Worm (Caenorhabditis elegans) whole organism, midembryonic: ENCODE measurements around the gene lgmn-1.

Experiments
- T22C8.4 ChIP-seq: fragments of 200-800 bp; sonication (Bioruptor generic); IDR thresholded peaks from 2 replicates; pipeline ENCODE4 v1.3.6; 2022; ENCODE audit warnings: missing genetic modification characterization, missing compliant biosample characterization
- cog-1 ChIP-seq: sonication (generic microtip); optimal IDR thresholded peaks from 2 replicates; lab custom pipeline; 2016; ENCODE audit warnings: missing genetic modification characterization, missing compliant biosample characterization
- flt-1 ChIP-seq: fragments of 200-800 bp; sonication (Bioruptor generic); IDR thresholded peaks from 2 replicates; pipeline ENCODE4 v1.3.6; 2022; ENCODE audit warnings: missing genetic modification characterization, missing compliant biosample characterization
- klf-2 ChIP-seq: fragments of 200-800 bp; sonication (Bioruptor generic); conservative IDR thresholded peaks from 2 replicates; pipeline ENCODE4 v1.3.6; 2022; ENCODE audit warnings: missing genetic modification reagents, missing genetic modification characterization, missing compliant biosample characterization
- med-1 ChIP-seq: sonication (generic microtip); optimal IDR thresholded peaks from 2 replicates; lab custom pipeline; 2017; ENCODE audit warnings: missing genetic modification characterization, mild to moderate bottlenecking, missing compliant biosample characterization, antibody characterized with exemption, missing genetic modification reagents; ENCODE audit not compliant: insufficient read depth
- ref-1 ChIP-seq: fragments of 200-800 bp; sonication (Bioruptor generic); conservative IDR thresholded peaks from 2 replicates; pipeline ENCODE4 v1.3.6; 2022; ENCODE audit warnings: missing genetic modification reagents, missing genetic modification characterization, missing compliant biosample characterization
- tab-1 ChIP-seq: fragments of 200-800 bp; sonication (Bioruptor generic); IDR thresholded peaks from 2 replicates; pipeline ENCODE4 v1.3.6; 2022; ENCODE audit warnings: missing genetic modification characterization, missing compliant biosample characterization
- ztf-23 ChIP-seq: fragments of 200-800 bp; sonication (Bioruptor generic); IDR thresholded peaks from 2 replicates; pipeline ENCODE4 v1.3.6; 2022; ENCODE audit warnings: missing genetic modification reagents, missing genetic modification characterization, missing compliant biosample characterization
- ztf-29 ChIP-seq: fragments of 200-800 bp; sonication (Bioruptor generic); IDR thresholded peaks from 2 replicates; pipeline ENCODE4 v1.3.6; 2022; ENCODE audit warnings: missing genetic modification reagents, missing genetic modification characterization, missing compliant biosample characterization

The lgmn-1 gene

DNA sequence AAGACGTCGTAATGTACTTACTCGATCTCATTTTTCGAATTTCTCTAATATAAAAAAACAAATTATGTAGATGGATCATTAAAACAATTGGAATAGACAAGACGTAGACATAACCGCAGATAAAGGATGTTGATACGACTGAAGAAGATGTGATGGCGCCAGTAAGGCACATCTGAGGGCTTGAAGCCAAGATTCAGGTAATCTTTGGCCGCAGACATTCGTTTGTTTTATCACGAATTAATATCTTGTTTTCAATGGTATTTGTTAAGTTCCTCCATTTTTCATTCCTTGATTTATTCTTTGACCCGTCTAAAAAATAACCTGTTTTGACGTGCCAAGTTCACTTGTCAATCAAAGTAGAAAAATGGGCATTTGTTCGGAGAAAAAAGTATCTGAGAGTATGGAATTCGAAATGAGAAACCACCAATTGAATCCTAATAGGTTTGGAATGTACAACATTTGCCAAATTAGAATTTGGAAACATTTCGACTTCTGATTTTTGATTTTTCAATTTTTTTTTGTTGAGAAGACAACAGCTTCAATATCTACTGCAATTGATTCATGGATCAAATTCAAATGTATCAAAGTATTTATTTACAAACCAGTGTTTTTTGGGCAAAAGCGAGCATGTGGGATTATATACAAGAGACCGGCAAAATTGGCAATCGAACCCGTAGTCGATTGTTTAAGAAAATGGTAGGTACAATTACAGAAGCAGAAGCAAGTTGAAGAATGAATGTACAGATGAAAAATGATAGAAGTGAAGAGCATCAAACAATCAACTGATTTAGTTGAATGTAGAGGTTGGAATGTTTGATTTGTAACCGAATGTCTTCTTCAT lies 39.0 kb downstream of the lgmn-1 start:
- TF ChIP-seq klf-2 (GFP tag; lab: Robert Waterston, UW) (no peak), cog-1 (tag; lab: Kevin White, UChicago) (no peak), ztf-29 (GFP tag; lab: Robert Waterston, UW) (no peak), T22C8.4 (GFP tag; lab: Robert Waterston, UW) (no peak), ref-1 (GFP tag; lab: Robert Waterston, UW) (no peak), ztf-23 (GFP tag; lab: Robert Waterston, UW) (no peak), med-1 (GFP tag; lab: Kevin White, UChicago) (no peak), tab-1 (no peak), flt-1 (no peak)

DNA sequence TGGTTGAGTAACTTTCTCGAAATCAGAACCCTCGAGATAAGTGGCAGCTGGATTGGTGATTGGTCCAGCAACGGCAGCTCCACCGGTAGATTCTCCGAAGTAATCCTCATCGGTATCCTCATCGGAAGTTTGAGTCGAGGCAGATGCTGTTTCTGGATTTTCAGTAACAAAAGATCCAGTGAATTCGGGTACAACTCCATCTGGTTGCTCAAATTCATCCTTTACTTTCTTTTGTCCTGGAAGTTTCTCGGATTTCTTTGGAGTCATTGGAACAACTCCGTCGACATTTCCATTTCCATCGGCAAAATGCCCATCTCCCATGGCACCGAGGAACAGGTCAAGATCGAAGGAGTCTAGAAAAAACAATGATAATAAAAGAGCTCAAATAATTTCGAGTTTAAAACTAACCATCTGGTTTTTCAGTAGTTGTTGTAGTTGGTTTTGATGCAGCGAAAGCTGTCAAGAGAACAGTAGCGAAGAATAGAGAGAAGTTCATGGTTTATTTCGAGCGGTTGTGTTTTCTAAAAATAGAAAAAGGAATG lies 39.9 kb downstream of the lgmn-1 start, which contains the start of gene F45D3.4:
TSS of gene F45D3.4 (minus strand) at position 521 of the 542 bp plus-strand sequence.
- TF ChIP-seq ref-1 (GFP tag; lab: Robert Waterston, UW) (no peak), med-1 (GFP tag; lab: Kevin White, UChicago) (no peak), klf-2 (GFP tag; lab: Robert Waterston, UW) (no peak), cog-1 (tag; lab: Kevin White, UChicago) (no peak), tab-1 (no peak), flt-1 (no peak), ztf-29 (GFP tag; lab: Robert Waterston, UW) (no peak), T22C8.4 (GFP tag; lab: Robert Waterston, UW) (no peak), ztf-23 (GFP tag; lab: Robert Waterston, UW) (no peak)

DNA sequence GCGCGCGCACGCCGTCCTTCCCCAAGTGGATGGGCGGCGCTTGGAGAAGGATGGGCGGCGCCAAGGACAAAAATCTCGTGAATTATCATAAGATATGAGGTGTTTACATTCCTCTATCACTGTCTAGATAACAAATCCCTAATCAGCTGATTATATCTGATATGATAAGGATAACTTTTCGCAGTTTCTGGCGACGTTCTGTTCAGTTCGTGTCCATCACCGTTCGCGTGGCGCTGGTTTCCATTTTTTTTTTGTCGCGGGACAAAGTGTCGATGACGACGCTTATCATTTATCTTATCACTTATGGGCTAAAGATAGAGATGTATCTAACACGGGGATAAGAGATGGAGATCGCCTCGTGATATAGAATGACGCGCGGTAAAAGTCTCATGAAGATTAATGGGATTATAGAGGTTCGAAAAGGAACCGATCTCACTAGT lies 40.5 kb downstream of the lgmn-1 start:
- no peak for TF ChIP-seq T22C8.4 (GFP tag; lab: Robert Waterston, UW)
- no peak for TF ChIP-seq tab-1
- TF ChIP-seq ztf-29 (GFP tag; lab: Robert Waterston, UW): no peak
- TF ChIP-seq ref-1 (GFP tag; lab: Robert Waterston, UW): no peak
- TF ChIP-seq cog-1 (tag; lab: Kevin White, UChicago): no peak

DNA sequence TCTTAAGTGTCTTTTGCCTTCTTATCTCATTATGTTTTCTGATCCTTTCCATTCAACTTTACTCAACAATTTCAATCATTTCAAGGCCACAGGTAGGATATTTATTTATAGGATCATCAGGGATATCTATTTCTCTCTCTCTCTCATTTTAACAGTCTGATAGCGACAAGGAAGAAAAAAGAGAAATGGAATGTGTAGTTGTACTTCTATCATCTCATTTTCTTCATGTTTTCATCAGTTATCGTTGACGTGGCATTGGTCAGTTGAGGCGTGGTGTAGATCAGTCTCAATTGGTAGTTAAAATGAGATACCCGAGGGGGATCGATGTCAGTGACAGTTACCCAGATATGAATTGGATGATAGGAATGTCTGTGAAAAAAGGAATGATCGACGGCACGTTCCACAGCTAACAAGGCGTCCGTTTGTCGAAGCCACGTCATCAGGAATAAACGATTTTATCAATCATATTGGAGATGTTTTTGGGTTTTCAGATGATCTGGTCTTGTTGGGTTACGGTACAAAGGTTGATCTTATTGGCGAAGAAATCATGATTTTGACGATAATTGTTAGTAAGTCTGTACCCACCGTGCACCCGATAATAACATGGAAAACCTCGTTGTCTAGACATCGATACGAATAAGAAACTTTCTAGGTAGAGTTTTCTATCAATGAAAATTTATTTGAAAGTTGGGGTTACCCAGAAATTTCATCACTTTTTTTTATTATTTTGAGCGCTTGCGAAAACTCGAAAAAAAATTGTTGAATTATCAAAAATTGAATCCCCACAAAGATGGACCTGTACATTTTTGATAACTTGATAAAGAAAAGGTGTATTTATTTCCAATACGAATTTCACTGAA lies 41.5 kb downstream of the lgmn-1 start:
- no peak for TF ChIP-seq T22C8.4 (GFP tag; lab: Robert Waterston, UW)
- no peak for TF ChIP-seq med-1 (GFP tag; lab: Kevin White, UChicago)
- no peak for TF ChIP-seq tab-1
- no peak for TF ChIP-seq flt-1
- no peak for TF ChIP-seq ref-1 (GFP tag; lab: Robert Waterston, UW)
- no peak for TF ChIP-seq klf-2 (GFP tag; lab: Robert Waterston, UW)
- no peak for TF ChIP-seq ztf-23 (GFP tag; lab: Robert Waterston, UW)

DNA sequence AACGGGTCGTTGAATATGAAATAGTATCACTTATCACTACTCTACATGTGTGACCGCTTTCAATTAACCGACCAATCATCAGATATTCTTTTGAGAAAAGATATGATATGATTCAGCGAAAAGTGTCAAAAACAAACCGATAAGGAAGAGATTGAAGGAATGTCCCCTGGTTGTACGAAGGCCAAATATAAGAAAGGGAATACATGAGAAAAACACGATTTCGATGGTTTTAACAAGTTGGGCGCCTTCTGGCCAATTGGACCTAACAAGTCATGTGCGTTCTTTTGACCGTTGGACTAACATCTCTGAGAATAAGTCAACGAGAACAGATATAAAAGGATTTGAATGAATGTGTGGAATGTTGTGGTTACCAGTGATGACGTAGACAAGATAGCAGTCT lies 43.0 kb downstream of the lgmn-1 start:
- TF ChIP-seq cog-1 (tag; lab: Kevin White, UChicago) (no peak), klf-2 (GFP tag; lab: Robert Waterston, UW) (no peak), ztf-23 (GFP tag; lab: Robert Waterston, UW) (no peak), med-1 (GFP tag; lab: Kevin White, UChicago) (no peak), tab-1 (no peak), ztf-29 (GFP tag; lab: Robert Waterston, UW) (no peak), flt-1 (no peak), T22C8.4 (GFP tag; lab: Robert Waterston, UW) (no peak), ref-1 (GFP tag; lab: Robert Waterston, UW) (no peak)

DNA sequence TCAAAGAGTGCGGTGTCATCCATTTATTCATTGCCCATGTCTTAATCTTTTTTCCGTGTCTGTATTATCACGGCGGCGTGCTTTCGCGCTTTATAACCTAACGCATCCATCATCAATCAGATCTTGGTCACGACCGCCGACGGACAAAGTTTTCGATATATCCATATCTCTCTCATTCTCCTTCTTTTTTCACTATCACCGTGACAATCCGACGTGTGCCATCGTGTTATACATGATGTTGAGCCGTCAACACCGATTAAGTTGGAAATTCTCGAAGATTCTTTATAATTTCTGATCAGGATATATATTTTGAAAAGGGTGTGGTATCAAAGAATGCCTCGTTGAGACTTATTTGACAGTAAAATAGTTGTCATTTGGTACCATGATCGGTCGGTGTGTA lies 44.0 kb downstream of the lgmn-1 start:
- TF ChIP-seq klf-2 (GFP tag; lab: Robert Waterston, UW) (no peak), flt-1 (no peak), ztf-29 (GFP tag; lab: Robert Waterston, UW) (no peak), T22C8.4 (GFP tag; lab: Robert Waterston, UW) (no peak), ref-1 (GFP tag; lab: Robert Waterston, UW) (no peak), tab-1 (no peak), med-1 (GFP tag; lab: Kevin White, UChicago) (no peak), ztf-23 (GFP tag; lab: Robert Waterston, UW) (no peak), cog-1 (tag; lab: Kevin White, UChicago) (no peak)

DNA sequence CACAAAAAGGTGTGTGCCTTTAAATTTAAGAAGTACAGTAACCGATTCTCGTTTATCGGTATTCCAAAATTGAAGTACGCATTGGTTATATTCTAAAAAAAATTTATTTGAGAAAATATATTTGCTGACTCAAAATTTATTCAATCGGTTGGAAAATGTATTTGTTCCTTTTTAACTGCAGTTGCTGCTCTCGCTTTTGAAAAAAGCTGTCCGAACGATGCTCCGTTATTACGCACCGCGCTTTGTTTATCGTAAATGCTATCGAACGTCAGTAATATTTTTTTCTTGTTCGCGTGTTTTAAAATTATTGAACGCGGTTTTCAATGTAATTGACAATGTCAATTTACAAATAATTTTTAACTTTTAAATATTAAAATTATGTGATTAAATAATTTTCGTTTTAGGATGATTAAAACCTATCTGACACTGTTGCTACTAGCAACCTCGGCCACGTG lies 47.5 kb downstream of the lgmn-1 start, which contains the start of gene sel-1:
TSS of gene sel-1 (plus strand) at position 405 of the 455 bp plus-strand sequence.
- no peak for TF ChIP-seq flt-1
- TF ChIP-seq T22C8.4 (GFP tag; lab: Robert Waterston, UW): no peak
- TF ChIP-seq klf-2 (GFP tag; lab: Robert Waterston, UW): no peak
- TF ChIP-seq ztf-29 (GFP tag; lab: Robert Waterston, UW): no peak
- no peak for TF ChIP-seq ztf-23 (GFP tag; lab: Robert Waterston, UW)
- no peak for TF ChIP-seq tab-1
- TF ChIP-seq ref-1 (GFP tag; lab: Robert Waterston, UW): no peak
- no peak for TF ChIP-seq med-1 (GFP tag; lab: Kevin White, UChicago)
- no peak for TF ChIP-seq cog-1 (tag; lab: Kevin White, UChicago)

DNA sequence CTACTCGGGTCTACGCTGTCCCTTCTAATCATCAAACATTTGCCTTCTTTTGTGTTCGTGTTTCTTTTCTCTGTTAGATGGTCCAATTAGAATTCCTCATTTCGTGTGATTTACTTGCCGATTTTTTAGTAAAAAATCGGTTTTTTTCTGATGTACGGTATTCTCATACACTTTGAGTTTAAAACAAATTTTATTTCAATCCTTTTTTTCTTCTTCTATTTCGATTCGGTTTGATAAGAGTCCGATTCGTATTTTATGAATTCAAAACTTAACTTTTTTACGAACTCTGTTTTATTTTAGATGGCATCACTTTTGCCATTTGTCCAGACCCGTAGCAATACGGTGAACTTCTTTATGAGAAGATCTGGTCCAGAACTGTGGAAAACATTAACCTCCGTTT lies 50.3 kb downstream of the lgmn-1 start, which contains the start of gene mrps-5:
TSS of gene mrps-5 (plus strand) at position 301 of the 400 bp plus-strand sequence.
- TF ChIP-seq ref-1 (GFP tag; lab: Robert Waterston, UW): no peak
- no peak for TF ChIP-seq T22C8.4 (GFP tag; lab: Robert Waterston, UW)
- TF ChIP-seq flt-1: no peak
- no peak for TF ChIP-seq cog-1 (tag; lab: Kevin White, UChicago)
- no peak for TF ChIP-seq ztf-29 (GFP tag; lab: Robert Waterston, UW)
- no peak for TF ChIP-seq ztf-23 (GFP tag; lab: Robert Waterston, UW)
- TF ChIP-seq klf-2 (GFP tag; lab: Robert Waterston, UW): no peak
- TF ChIP-seq tab-1: no peak
